Worm (Caenorhabditis elegans): ENCODE measurements around the gene clik-2.

Gene clik-2

DNA sequence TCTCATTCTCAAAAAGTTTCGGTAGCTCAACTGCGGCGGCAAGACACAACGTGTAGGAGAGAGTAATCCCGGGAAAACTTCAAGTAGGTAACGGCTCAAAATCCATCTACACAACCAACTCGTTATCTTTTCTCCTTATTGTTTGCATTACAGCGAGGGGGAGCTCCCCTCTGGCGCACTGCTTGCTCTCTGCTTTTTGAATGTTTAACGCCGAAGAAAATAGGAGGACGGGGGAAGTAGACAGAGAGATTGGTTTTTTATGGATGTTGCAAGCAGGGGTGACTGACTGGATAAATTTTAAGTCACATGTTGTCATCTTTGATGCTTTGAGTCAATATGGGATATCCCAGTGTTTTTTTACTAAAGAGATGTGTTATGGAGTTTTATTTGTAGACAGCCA lies 551 bp upstream of the clik-2 start:
- no peak for TF ChIP-seq nhr-77 (tag; optimal IDR thresholded peaks at IDR 0.05)
- no peak for TF ChIP-seq attf-4 (tag; optimal IDR thresholded peaks at IDR 0.05)
- no peak for TF ChIP-seq zip-2 (tag; optimal IDR thresholded peaks at IDR 0.05)
- TF ChIP-seq F26F4.8 (GFP tag; conservative IDR thresholded peaks at IDR 0.05): no peak
- no peak for TF ChIP-seq D1046.2 (GFP tag; IDR thresholded peaks at IDR 0.05)
- no peak for TF ChIP-seq nhr-42 (GFP tag; IDR thresholded peaks at IDR 0.05)
- TF ChIP-seq T26A8.4 (GFP tag; IDR thresholded peaks at IDR 0.05): no peak
- TF ChIP-seq aha-1 (tag): peak; percentile 48
- TF ChIP-seq unc-62 (GFP tag; optimal IDR thresholded peaks at IDR 0.05 in 1 of 2): peak in 1 of 2 experiments; percentile 71
- TF ChIP-seq unc-62 (tag; optimal IDR thresholded peaks at IDR 0.05): no peak
- TF ChIP-seq nhr-111 (GFP tag; optimal IDR thresholded peaks at IDR 0.05): no peak
- no peak for TF ChIP-seq fkh-10 (GFP tag; optimal IDR thresholded peaks at IDR 0.05)
- TF ChIP-seq lin-1 (GFP tag; IDR thresholded peaks at IDR 0.05): no peak

ce11 chrX:7681965-7682946 lies 6.8 kb downstream of the clik-2 start, which contains the start of gene unc-18:
TSS of gene unc-18 (plus strand) at chrX:7682896.
- TF ChIP-seq nhr-28 (tag; optimal IDR thresholded peaks at IDR 0.05): no peak
- no peak for TF ChIP-seq ceh-62 (tag; optimal IDR thresholded peaks at IDR 0.05)
- no peak for TF ChIP-seq lin-15B (tag; optimal IDR thresholded peaks at IDR 0.05)
- TF ChIP-seq gei-8 (GFP tag; optimal IDR thresholded peaks at IDR 0.05): no peak
- no peak for TF ChIP-seq dmd-6 (GFP tag; IDR thresholded peaks at IDR 0.05)
- TF ChIP-seq egl-27 (tag; optimal IDR thresholded peaks at IDR 0.05): no peak
- peak; percentile 76 for TF ChIP-seq ceh-28 (tag; optimal IDR thresholded peaks at IDR 0.05)
- TF ChIP-seq lin-38 (GFP tag; IDR thresholded peaks at IDR 0.05): no peak
- no peak for TF ChIP-seq ceh-20 (GFP tag; IDR thresholded peaks at IDR 0.05)
- no peak for TF ChIP-seq daf-19 (GFP tag; conservative IDR thresholded peaks at IDR 0.05)
- 0 out of 2 replicates have a peak, but pooled peaks have one; percentile 42 for TF ChIP-seq ctbp-1 (GFP tag; IDR thresholded peaks at IDR 0.05)
- TF ChIP-seq mep-1 (tag; optimal IDR thresholded peaks at IDR 0.05): peak; percentile 58
- no peak for TF ChIP-seq rbr-2 (tag; optimal IDR thresholded peaks at IDR 0.05)
- no peak for TF ChIP-seq saeg-2 (GFP tag; IDR thresholded peaks at IDR 0.05)
- TF ChIP-seq hif-1 (tag; optimal IDR thresholded peaks at IDR 0.05): no peak
- TF ChIP-seq aly-2 (tag; optimal IDR thresholded peaks at IDR 0.05): no peak
- TF ChIP-seq hmg-1.1 (GFP tag; IDR thresholded peaks at IDR 0.05): peak; percentile 23; the same call in 1 of the 2 replicates
- peak; percentile 57 for TF ChIP-seq mes-2 (tag; optimal IDR thresholded peaks at IDR 0.05; ENCODE audit: poor library complexity, severe bottlenecking)
- TF ChIP-seq unc-62 (GFP tag; optimal IDR thresholded peaks at IDR 0.05 in 1 of 2): peak in 1 of 2 experiments; percentile 99
- TF ChIP-seq unc-62 (tag; optimal IDR thresholded peaks at IDR 0.05): no peak
- TF ChIP-seq mdt-29 (GFP tag; IDR thresholded peaks at IDR 0.05): no peak
- no peak for TF ChIP-seq Y5F2A.4 (GFP tag; optimal IDR thresholded peaks at IDR 0.05)
- no peak for TF ChIP-seq ZK546.5 (tag; optimal IDR thresholded peaks at IDR 0.05)
- TF ChIP-seq pqm-1 (tag; optimal IDR thresholded peaks at IDR 0.05): no peak
- TF ChIP-seq lim-7 (GFP tag; IDR thresholded peaks at IDR 0.05): no peak
- TF ChIP-seq vab-7 (GFP tag; IDR thresholded peaks at IDR 0.05): no peak
- TF ChIP-seq nhr-6 (tag; optimal IDR thresholded peaks at IDR 0.05): no peak
- TF ChIP-seq spr-1 (tag; optimal IDR thresholded peaks at IDR 0.05): no peak
- TF ChIP-seq nhr-111 (GFP tag; optimal IDR thresholded peaks at IDR 0.05): no peak
- no peak for TF ChIP-seq egl-43 (GFP tag; IDR thresholded peaks at IDR 0.05)
- peak in 1 of 2 experiments; percentile 34 for TF ChIP-seq lsy-2 (tag; optimal IDR thresholded peaks at IDR 0.05)
- no peak for TF ChIP-seq D1046.2 (GFP tag; IDR thresholded peaks at IDR 0.05)
- no peak for TF ChIP-seq nhr-42 (GFP tag; IDR thresholded peaks at IDR 0.05)
- no peak for TF ChIP-seq Y75B8A.6 (GFP tag; IDR thresholded peaks at IDR 0.05)
- TF ChIP-seq Y48G9A.11 (GFP tag; IDR thresholded peaks at IDR 0.05): no peak
- TF ChIP-seq daf-16 (GFP tag; optimal IDR thresholded peaks at IDR 0.05): no peak
- TF ChIP-seq daf-16 (tag; optimal IDR thresholded peaks at IDR 0.05): peak; percentile 82
- no peak for TF ChIP-seq R02D3.7 (tag; optimal IDR thresholded peaks at IDR 0.05)
- TF ChIP-seq F44E2.7 (GFP tag; IDR thresholded peaks at IDR 0.05): no peak
- TF ChIP-seq arid-1 (GFP tag; conservative IDR thresholded peaks at IDR 0.05): no peak
- TF ChIP-seq lin-39 (tag; optimal IDR thresholded peaks at IDR 0.05): peak; percentile 50

Measured in whole organism, L4 larva.